Fruit fly (Drosophila melanogaster): ENCODE data around the gene Gss2.

The Gss2 gene

DNA sequence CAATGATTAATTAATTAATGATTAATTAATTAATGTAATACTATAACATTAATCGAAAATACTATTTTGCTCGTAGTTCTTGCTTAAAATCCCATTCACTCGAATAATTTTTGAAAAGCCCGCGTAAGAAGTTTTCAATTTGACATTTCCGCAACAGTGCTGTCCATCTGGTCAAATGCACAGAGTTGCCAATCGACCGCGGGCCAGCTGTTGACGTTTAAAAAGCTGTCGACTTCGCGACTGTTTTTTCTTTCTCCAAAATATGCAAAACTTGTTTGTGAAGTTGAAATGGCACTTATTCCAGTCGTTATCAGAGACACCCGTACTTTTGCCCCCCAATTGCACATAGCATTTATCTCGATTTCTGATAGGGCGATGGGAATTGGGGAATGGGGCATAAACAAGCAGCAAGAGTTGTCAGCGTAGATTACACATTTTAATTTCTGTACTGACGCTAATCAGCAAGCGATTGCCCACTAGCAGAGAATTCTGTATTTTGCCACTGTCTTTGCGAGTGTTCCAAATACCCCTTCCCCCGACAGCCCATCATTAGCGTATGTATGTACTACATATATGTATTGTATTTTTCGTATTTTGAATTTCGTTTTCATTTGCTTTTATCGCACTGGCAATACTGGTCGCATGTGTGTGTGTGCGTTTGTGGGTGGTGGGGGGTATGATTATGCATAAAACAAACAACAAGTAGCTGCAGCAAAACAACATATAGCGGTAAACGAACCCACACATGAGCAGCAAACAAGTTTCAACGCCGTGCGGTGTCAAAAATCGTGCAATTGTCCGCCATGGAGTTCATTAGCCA is 42.8 kb upstream of the Gss2 start, which contains the start of gene Srx (continued):
- TF ChIP-seq CG13296 (GFP tag; optimal IDR thresholded peaks at IDR 0.05) = peak; percentile 25
- no peak for TF ChIP-seq unpg (GFP tag; optimal IDR thresholded peaks at IDR 0.05)
- peak; percentile 39; the same call in 1 of the 2 replicates for TF ChIP-seq Drgx (GFP tag; IDR thresholded peaks at IDR 0.05)
- peak; percentile 94 for TF ChIP-seq sug (tag; optimal IDR thresholded peaks at IDR 0.05)
- TF ChIP-seq CG9437 (GFP tag; optimal IDR thresholded peaks at IDR 0.05) = peak; percentile 41
- no peak for TF ChIP-seq CG1647 (GFP tag; optimal IDR thresholded peaks at IDR 0.05)
- no peak for TF ChIP-seq Atf3 (GFP tag; optimal IDR thresholded peaks at IDR 0.05)
- no peak for TF ChIP-seq Adf1 (GFP tag; IDR thresholded peaks at IDR 0.05)
- TF ChIP-seq CG15269 (tag; optimal IDR thresholded peaks at IDR 0.05) = peak; percentile 48
- TF ChIP-seq pb (GFP tag; optimal IDR thresholded peaks at IDR 0.05) = no peak
- no peak for TF ChIP-seq scrt (GFP tag; optimal IDR thresholded peaks at IDR 0.05)
- no peak for TF ChIP-seq CG4617 (GFP tag; optimal IDR thresholded peaks at IDR 0.05; ENCODE audit: borderline replicate concordance)
- TF ChIP-seq ham (GFP tag; IDR thresholded peaks at IDR 0.05) = no peak
- TF ChIP-seq Deaf1 (tag; optimal IDR thresholded peaks at IDR 0.05) = no peak
- peak; percentile 8 for TF ChIP-seq Dek (tag; optimal IDR thresholded peaks at IDR 0.05)
- TF ChIP-seq CG2875 (GFP tag; optimal IDR thresholded peaks at IDR 0.05) = no peak
- no peak for TF ChIP-seq CG15479 (GFP tag; optimal IDR thresholded peaks at IDR 0.05)
- TF ChIP-seq org-1 (GFP tag; optimal IDR thresholded peaks at IDR 0.05) = peak; percentile 24
- no peak for TF ChIP-seq CG14667 (GFP tag; IDR thresholded peaks at IDR 0.05)
- TF ChIP-seq toy (GFP tag; IDR thresholded peaks at IDR 0.05) = no peak
- TF ChIP-seq ab (GFP tag; optimal IDR thresholded peaks at IDR 0.05) = no peak
- TF ChIP-seq CG3838 (GFP tag; optimal IDR thresholded peaks at IDR 0.05) = no peak
- no peak for TF ChIP-seq disco-r (GFP tag; optimal IDR thresholded peaks at IDR 0.05)
- peak; percentile 37 for TF ChIP-seq nom (GFP tag; optimal IDR thresholded peaks at IDR 0.05)
- peak; percentile 48 for TF ChIP-seq CG15514 (GFP tag; optimal IDR thresholded peaks at IDR 0.05)
- TF ChIP-seq hth (optimal IDR thresholded peaks at IDR 0.05) = no peak
- TF ChIP-seq CG7987 (GFP tag; optimal IDR thresholded peaks at IDR 0.05) = no peak
- peak; percentile 21 for TF ChIP-seq caup (GFP tag; optimal IDR thresholded peaks at IDR 0.05; ENCODE audit: severe bottlenecking)
- TF ChIP-seq CTCF (GFP tag; optimal IDR thresholded peaks at IDR 0.05) = no peak
- TF ChIP-seq dmrt99B (tag; optimal IDR thresholded peaks at IDR 0.05) = no peak
- no peak for TF ChIP-seq kni (GFP tag; optimal IDR thresholded peaks at IDR 0.05)
- peak; percentile 15 for TF ChIP-seq shn (GFP tag; optimal IDR thresholded peaks at IDR 0.05)
- TF ChIP-seq Stat92E (GFP tag; optimal IDR thresholded peaks at IDR 0.05) = no peak
- TF ChIP-seq sd (tag; optimal IDR thresholded peaks at IDR 0.05) = no peak
- TF ChIP-seq CG13775 (GFP tag; optimal IDR thresholded peaks at IDR 0.05) = peak; percentile 3
- peak; percentile 1 for TF ChIP-seq CG17186 (GFP tag; optimal IDR thresholded peaks at IDR 0.05)
- TF ChIP-seq Chrac-16 (GFP tag; optimal IDR thresholded peaks at IDR 0.05) = no peak
- TF ChIP-seq CG2889 (GFP tag; IDR thresholded peaks at IDR 0.05) = no peak
- TF ChIP-seq chm (GFP tag; IDR thresholded peaks at IDR 0.05) = no peak
- TF ChIP-seq CG8765 (GFP tag; IDR thresholded peaks at IDR 0.05) = no peak
- peak; percentile 27 for TF ChIP-seq CG12659 (GFP tag; optimal IDR thresholded peaks at IDR 0.05)
- peak; percentile 66 for TF ChIP-seq trem (tag; optimal IDR thresholded peaks at IDR 0.05)
- peak; percentile 54 for TF ChIP-seq CG9817 (tag; optimal IDR thresholded peaks at IDR 0.05)
- TF ChIP-seq pnt (GFP tag; optimal IDR thresholded peaks at IDR 0.05) = no peak
- TF ChIP-seq bab2 (GFP tag; optimal IDR thresholded peaks at IDR 0.05) = peak; percentile 17
- no peak for TF ChIP-seq luna (GFP tag; optimal IDR thresholded peaks at IDR 0.05)
- TF ChIP-seq CG13424 (tag; optimal IDR thresholded peaks at IDR 0.05) = peak; percentile 44
- TF ChIP-seq Atf6 (GFP tag; IDR thresholded peaks at IDR 0.05) = no peak
- no peak for TF ChIP-seq CG4854 (GFP tag; optimal IDR thresholded peaks at IDR 0.05)
- TF ChIP-seq schlank (tag; optimal IDR thresholded peaks at IDR 0.05) = no peak
